Worm (Caenorhabditis elegans): ENCODE data around the gene K07C5.2.

DNA sequence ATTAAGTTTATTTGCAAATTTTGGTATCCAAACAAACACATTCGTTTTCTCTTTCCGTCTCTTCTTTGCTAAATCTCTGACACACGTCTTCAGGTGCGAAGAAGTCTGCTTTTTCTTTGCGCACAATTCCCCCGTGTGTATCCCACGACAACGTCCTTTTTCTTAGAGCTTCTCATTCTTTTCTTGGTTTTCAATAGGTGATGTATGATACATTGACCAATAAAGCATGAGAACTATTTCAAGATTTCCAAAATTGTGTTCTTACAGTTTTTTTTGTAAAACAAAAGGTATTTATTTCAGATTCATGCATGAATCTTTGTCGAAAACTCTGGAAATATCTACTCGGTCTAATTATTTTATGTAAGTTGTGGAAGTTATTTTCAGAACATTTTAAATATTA, 49.6 kb upstream of the K07C5.2 start, which contains the start of gene B0024.15:
- no peak for TF ChIP-seq ZK546.5 (tag; optimal IDR thresholded peaks at IDR 0.05)
- TF ChIP-seq lin-39 (tag; optimal IDR thresholded peaks at IDR 0.05) = no peak
- no peak for TF ChIP-seq nhr-28 (tag; optimal IDR thresholded peaks at IDR 0.05)
- TF ChIP-seq ceh-82 (tag; optimal IDR thresholded peaks at IDR 0.05) = no peak
- no peak for TF ChIP-seq pqm-1 (tag; optimal IDR thresholded peaks at IDR 0.05)
- no peak for TF ChIP-seq nhr-12 (tag; optimal IDR thresholded peaks at IDR 0.05)
- TF ChIP-seq nfya-1 (tag; optimal IDR thresholded peaks at IDR 0.05; ENCODE audit: insufficient read depth) = no peak
- TF ChIP-seq elt-3 (tag; optimal IDR thresholded peaks at IDR 0.05) = no peak
- TF ChIP-seq R02D3.7 (tag; optimal IDR thresholded peaks at IDR 0.05) = no peak
- no peak for TF ChIP-seq nhr-237 (tag; optimal IDR thresholded peaks at IDR 0.05)
- TF ChIP-seq snpc-4 (tag; optimal IDR thresholded peaks at IDR 0.05) = no peak
- no peak for TF ChIP-seq tbx-2 (tag; optimal IDR thresholded peaks at IDR 0.05)
- TF ChIP-seq jun-1 (tag; optimal IDR thresholded peaks at IDR 0.05) = no peak
- TF ChIP-seq elt-1 (tag; optimal IDR thresholded peaks at IDR 0.05) = no peak
